Fruit fly (Drosophila melanogaster) whole organism, embryonic: Measurements from ENCODE around the gene RpL34b.

Experiments
- BtbVII ChIP-seq: fragments of 200-800 bp; sonication (Bioruptor generic); optimal IDR thresholded peaks from 3 replicates; lab custom pipeline; 2017; ENCODE audit warnings: missing biosample characterization, mild to moderate bottlenecking, missing genetic modification characterization
- CG10431 ChIP-seq: fragments of 200-800 bp; sonication (Bioruptor generic); optimal IDR thresholded peaks from 3 replicates; lab custom pipeline; 2018; ENCODE audit warnings: missing biosample characterization, mild to moderate bottlenecking, missing genetic modification characterization
- CG10959 ChIP-seq: fragments of 200-800 bp; sonication (Bioruptor generic); IDR thresholded peaks from 2 replicates; pipeline ENCODE4 v1.3.6; 2022; ENCODE audit warnings: missing biosample characterization, missing genetic modification characterization
- CG11560 ChIP-seq: fragments of 200-800 bp; sonication (Bioruptor generic); IDR thresholded peaks from 3 replicates; pipeline ENCODE4 v1.3.6; 2022; ENCODE audit warnings: missing biosample characterization, missing genetic modification characterization
- CG13287 ChIP-seq: fragments of 200-800 bp; sonication (Bioruptor generic); IDR thresholded peaks from 2 replicates; pipeline ENCODE4 v1.3.6; 2022; ENCODE audit warnings: missing biosample characterization, missing genetic modification characterization; ENCODE audit not compliant: partially characterized antibody
- CG14860 ChIP-seq: fragments of 200-800 bp; sonication (Bioruptor generic); IDR thresholded peaks from 3 replicates; pipeline ENCODE4 v1.3.6; 2022; ENCODE audit warnings: missing biosample characterization, missing genetic modification characterization; ENCODE audit not compliant: partially characterized antibody
- CG15269 ChIP-seq: fragments of 200-800 bp; sonication (Bioruptor generic); optimal IDR thresholded peaks from 2 replicates; lab custom pipeline; 2018; ENCODE audit warnings: missing biosample characterization, mild to moderate bottlenecking, missing genetic modification characterization, moderate library complexity
- CG15514 ChIP-seq: fragments of 200-800 bp; sonication (Bioruptor generic); optimal IDR thresholded peaks from 3 replicates; lab custom pipeline; 2017; ENCODE audit warnings: missing biosample characterization, missing genetic modification characterization, mild to moderate bottlenecking, moderate library complexity, missing genetic modification reagents
- CG17328 ChIP-seq: fragments of 200-800 bp; sonication (Bioruptor generic); IDR thresholded peaks from 2 replicates; pipeline ENCODE4 v1.3.6; 2022; ENCODE audit warnings: missing biosample characterization, missing genetic modification characterization
- CG1832 ChIP-seq: fragments of 200-800 bp; sonication (Bioruptor generic); optimal IDR thresholded peaks from 2 replicates; lab custom pipeline; 2017; ENCODE audit warnings: missing biosample characterization, mild to moderate bottlenecking, missing genetic modification characterization, inconsistent platforms
- CG18619 ChIP-seq: fragments of 200-800 bp; sonication (Bioruptor generic); optimal IDR thresholded peaks from 3 replicates; lab custom pipeline; 2017; ENCODE audit warnings: missing biosample characterization, mild to moderate bottlenecking, missing genetic modification characterization
- CG30020 ChIP-seq: fragments of 200-800 bp; optimal IDR thresholded peaks from 2 replicates; lab custom pipeline; 2019; ENCODE audit warnings: missing biosample characterization, mild to moderate bottlenecking, missing genetic modification characterization, moderate library complexity
- CG31365 ChIP-seq: fragments of 200-800 bp; sonication (Bioruptor generic); optimal IDR thresholded peaks from 2 replicates; lab custom pipeline; 2018; ENCODE audit warnings: missing biosample characterization, mild to moderate bottlenecking, missing genetic modification characterization
- CG31441 ChIP-seq: fragments of 200-800 bp; sonication (Bioruptor generic); IDR thresholded peaks from 2 replicates; pipeline ENCODE4 v1.3.6; 2022; ENCODE audit warnings: missing biosample characterization, missing genetic modification characterization
- CG34224 ChIP-seq: fragments of 200-800 bp; sonication (Bioruptor generic); IDR thresholded peaks from 3 replicates; pipeline ENCODE4 v1.3.6; 2022; ENCODE audit warnings: missing biosample characterization, missing genetic modification characterization; ENCODE audit not compliant: partially characterized antibody
- CG4282 ChIP-seq: fragments of 200-800 bp; sonication (Bioruptor generic); optimal IDR thresholded peaks from 2 replicates; lab custom pipeline; 2016; ENCODE audit warnings: missing biosample characterization, missing genetic modification characterization
- CG43689 ChIP-seq: fragments of 200-800 bp; sonication (Bioruptor generic); IDR thresholded peaks from 2 replicates; pipeline ENCODE4 v1.3.6; 2022; ENCODE audit warnings: missing biosample characterization, missing genetic modification characterization
- CG5180 ChIP-seq: fragments of 200-800 bp; sonication (Bioruptor generic); optimal IDR thresholded peaks from 3 replicates; lab custom pipeline; 2017; ENCODE audit warnings: missing biosample characterization, missing genetic modification characterization, mild to moderate bottlenecking, moderate library complexity, missing genetic modification reagents
- CG5953 ChIP-seq: fragments of 200-800 bp; sonication (Bioruptor generic); IDR thresholded peaks from 2 replicates; pipeline ENCODE4 v1.3.6; 2022; ENCODE audit warnings: missing biosample characterization, missing genetic modification characterization
- CG6254 ChIP-seq: fragments of 200-800 bp; sonication (Bioruptor generic); optimal IDR thresholded peaks from 3 replicates; lab custom pipeline; 2017; ENCODE audit warnings: mild to moderate bottlenecking, missing biosample characterization, missing genetic modification reagents, missing genetic modification characterization
- CG7839 ChIP-seq: fragments of 200-800 bp; sonication (Bioruptor generic); optimal IDR thresholded peaks from 3 replicates; lab custom pipeline; 2018; ENCODE audit warnings: missing biosample characterization, mild to moderate bottlenecking, missing genetic modification characterization, moderate library complexity
- CG8478 ChIP-seq: fragments of >200 bp; optimal IDR thresholded peaks from 2 replicates; lab custom pipeline; 2018
- D19A ChIP-seq: fragments of 200-800 bp; optimal IDR thresholded peaks from 3 replicates; lab custom pipeline; 2019; ENCODE audit warnings: missing biosample characterization, mild to moderate bottlenecking, missing genetic modification characterization, moderate library complexity
- HHEX ChIP-seq: fragments of 200-800 bp; sonication (Bioruptor generic); optimal IDR thresholded peaks from 3 replicates; lab custom pipeline; 2017; ENCODE audit warnings: missing biosample characterization, mild to moderate bottlenecking, missing genetic modification characterization, missing genetic modification reagents
- Hand ChIP-seq: fragments of 200-800 bp; sonication (Bioruptor generic); optimal IDR thresholded peaks from 2 replicates; lab custom pipeline; 2017; ENCODE audit warnings: mild to moderate bottlenecking, missing biosample characterization, missing genetic modification reagents, missing genetic modification characterization
- Hmx ChIP-seq: fragments of 200-800 bp; sonication (Bioruptor generic); optimal IDR thresholded peaks from 2 replicates; lab custom pipeline; 2016; ENCODE audit warnings: missing biosample characterization, missing genetic modification characterization
- Max ChIP-seq: fragments of 200-800 bp; sonication (Bioruptor generic); optimal IDR thresholded peaks from 2 replicates; lab custom pipeline; 2016; ENCODE audit warnings: missing biosample characterization, mild to moderate bottlenecking, missing genetic modification characterization
- NfI ChIP-seq: fragments of 200-800 bp; sonication (Bioruptor generic); optimal IDR thresholded peaks from 3 replicates; lab custom pipeline; 2018; ENCODE audit warnings: missing biosample characterization, mild to moderate bottlenecking, missing genetic modification characterization, moderate library complexity
- Ptx1 ChIP-seq: fragments of 200-800 bp; sonication (Bioruptor generic); IDR thresholded peaks from 2 replicates; pipeline ENCODE4 v1.3.6; 2022; ENCODE audit warnings: missing biosample characterization, missing genetic modification characterization
- Side ChIP-seq: fragments of 200-800 bp; sonication (Bioruptor generic); optimal IDR thresholded peaks from 2 replicates; lab custom pipeline; 2016; ENCODE audit warnings: missing biosample characterization, missing genetic modification characterization
- Sry-β ChIP-seq: fragments of 200-800 bp; sonication (Bioruptor generic); optimal IDR thresholded peaks from 2 replicates; lab custom pipeline; 2018; ENCODE audit warnings: missing biosample characterization, mild to moderate bottlenecking, missing genetic modification characterization, moderate library complexity
- Sry-δ ChIP-seq: fragments of 200-800 bp; sonication (Bioruptor generic); optimal IDR thresholded peaks from 2 replicates; lab custom pipeline; 2016; ENCODE audit warnings: missing biosample characterization, missing genetic modification characterization
- corto ChIP-seq: fragments of 200-800 bp; sonication (Bioruptor generic); optimal IDR thresholded peaks from 2 replicates; lab custom pipeline; 2016; ENCODE audit warnings: missing biosample characterization, mild to moderate bottlenecking, missing genetic modification characterization, moderate library complexity
- crc ChIP-seq: fragments of 200-800 bp; sonication (Bioruptor generic); optimal IDR thresholded peaks from 2 replicates; lab custom pipeline; 2016; ENCODE audit warnings: missing biosample characterization, missing genetic modification characterization
- croc ChIP-seq: fragments of 200-800 bp; sonication (Bioruptor generic); conservative IDR thresholded peaks from 3 replicates; pipeline ENCODE4 v1.3.6; 2022; ENCODE audit warnings: missing biosample characterization, missing genetic modification characterization
- dysf ChIP-seq: fragments of 200-800 bp; sonication (Bioruptor generic); IDR thresholded peaks from 3 replicates; pipeline ENCODE4 v1.3.6; 2022; ENCODE audit warnings: missing biosample characterization, missing genetic modification characterization
- en ChIP-seq: fragments of 200-800 bp; sonication (Bioruptor generic); optimal IDR thresholded peaks from 2 replicates; lab custom pipeline; 2016; ENCODE audit warnings: missing biosample characterization, missing genetic modification characterization
- exex ChIP-seq: fragments of 200-800 bp; sonication (Bioruptor generic); optimal IDR thresholded peaks from 4 replicates; lab custom pipeline; 2018; ENCODE audit warnings: missing biosample characterization, mild to moderate bottlenecking, missing genetic modification characterization, moderate library complexity
- hth ChIP-seq: fragments of >200 bp; optimal IDR thresholded peaks from 2 replicates; lab custom pipeline; 2017; ENCODE audit warnings: inconsistent platforms
- insv ChIP-seq, 2 experiments: fragments of 200-800 bp; sonication (Bioruptor generic); optimal IDR thresholded peaks; 3 replicates each; lab custom pipeline; 2016 to 2018; ENCODE audit warnings: missing biosample characterization in 2 of 2, missing genetic modification characterization in 2 of 2
- lola ChIP-seq, 3 experiments: fragments of >200 bp in 2 of 3; fragments of 200-800 bp in 1 of 3; sonication (Bioruptor generic) in 1 of 3; optimal IDR thresholded peaks; 2 replicates each; lab custom pipeline; 2017 to 2019; ENCODE audit warnings: missing biosample characterization in 3 of 3, missing genetic modification characterization in 3 of 3, mild to moderate bottlenecking in 1 of 3, moderate library complexity in 1 of 3
- mld ChIP-seq: fragments of 200-800 bp; sonication (Bioruptor generic); IDR thresholded peaks from 3 replicates; pipeline ENCODE4 v1.3.6; 2022; ENCODE audit warnings: missing biosample characterization, missing genetic modification characterization; ENCODE audit not compliant: partially characterized antibody
- odd ChIP-seq: fragments of 200-800 bp; sonication (Bioruptor generic); optimal IDR thresholded peaks from 2 replicates; lab custom pipeline; 2017; ENCODE audit warnings: missing biosample characterization, mild to moderate bottlenecking, missing genetic modification characterization
- org-1 ChIP-seq: fragments of 200-800 bp; sonication (Bioruptor generic); optimal IDR thresholded peaks from 2 replicates; lab custom pipeline; 2017; ENCODE audit warnings: missing biosample characterization, missing genetic modification characterization
- run ChIP-seq: fragments of 200-800 bp; sonication (Bioruptor generic); optimal IDR thresholded peaks from 3 replicates; lab custom pipeline; 2018; ENCODE audit warnings: missing biosample characterization, mild to moderate bottlenecking, missing genetic modification characterization
- vfl ChIP-seq: fragments of 200-800 bp; sonication (Bioruptor generic); optimal IDR thresholded peaks from 2 replicates; lab custom pipeline; 2016; ENCODE audit warnings: missing biosample characterization, missing genetic modification characterization
- zf30C ChIP-seq: fragments of 200-800 bp; sonication (Bioruptor generic); optimal IDR thresholded peaks from 3 replicates; lab custom pipeline; 2018; ENCODE audit warnings: missing biosample characterization, mild to moderate bottlenecking, missing genetic modification characterization

The RpL34b gene

DNA sequence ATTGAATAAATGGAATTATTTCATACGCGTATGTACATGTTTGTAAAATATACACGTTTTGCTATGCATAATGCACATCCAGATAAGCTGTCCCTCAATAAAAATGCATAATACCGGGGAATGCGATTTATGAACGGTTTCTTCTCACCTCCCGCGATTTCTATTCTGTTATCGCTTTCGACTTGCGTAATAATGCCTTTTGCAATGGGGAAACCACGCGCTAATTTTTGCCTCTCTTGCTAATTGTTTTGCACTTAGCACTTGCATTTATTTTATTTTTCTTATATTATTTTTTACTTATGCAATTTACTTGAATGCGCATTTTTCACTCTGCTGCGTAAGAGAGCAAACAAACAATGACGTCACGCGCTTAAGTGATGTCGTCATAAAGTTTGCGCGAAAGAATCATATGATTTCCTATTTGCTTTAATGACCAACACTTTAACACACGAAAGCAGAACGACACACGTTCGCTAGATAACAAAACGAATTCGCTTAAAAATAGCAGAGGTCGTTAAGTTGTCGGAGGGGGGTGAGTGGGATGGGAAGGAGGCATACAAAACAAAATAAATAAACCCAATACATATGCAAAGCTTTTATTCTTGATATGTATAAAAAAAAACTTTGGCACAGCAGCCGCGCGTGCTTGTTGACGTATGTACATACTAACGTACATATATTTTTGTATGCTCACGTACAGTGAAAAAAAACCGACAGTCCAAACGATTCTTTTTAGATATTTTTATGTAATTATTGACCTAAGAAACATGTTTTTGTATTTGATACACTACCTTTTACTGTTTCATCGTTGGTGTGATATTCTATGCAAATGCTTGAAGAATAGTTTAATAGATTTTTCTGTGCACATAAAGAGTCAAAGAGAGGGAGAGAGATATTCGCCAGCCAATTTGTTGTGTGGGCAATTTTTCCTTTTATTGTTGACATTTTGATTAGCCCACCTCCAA lies 49.3 kb downstream of the RpL34b start (continued):
- TF ChIP-seq en (GFP tag; lab: Kevin White, UChicago) (peak; percentile 65), CG7839 (tag; lab: Kevin White, UChicago) (peak; percentile 74), CG5953 (GFP tag; lab: Robert Waterston, UW) (no peak), Hand (GFP tag; lab: Kevin White, UChicago) (peak; percentile 55), insv (GFP tag; optimal IDR thresholded peaks at IDR 0.05; lab: Kevin White, UChicago) (no peak), CG5180 (peak; percentile 23), CG14860 (no peak), run (tag; lab: Kevin White, UChicago) (no peak), corto (GFP tag; lab: Kevin White, UChicago) (no peak), CG1832 (no peak), CG17328 (GFP tag; lab: Robert Waterston, UW) (no peak), HHEX (GFP tag; lab: Kevin White, UChicago) (peak; percentile 63), Max (GFP tag; lab: Kevin White, UChicago) (peak; percentile 39), CG13287 (GFP tag; lab: Robert Waterston, UW) (no peak), CG11560 (tag; lab: Robert Waterston, UW) (no peak), Side (GFP tag; lab: Kevin White, UChicago) (peak; percentile 20), Hmx (GFP tag; lab: Kevin White, UChicago) (no peak), Sry-δ (GFP tag; lab: Kevin White, UChicago) (peak; percentile 16), mld (no peak), CG30020 (tag; lab: Kevin White, UChicago) (no peak), lola (GFP tag; optimal IDR thresholded peaks at IDR 0.05; lab: Kevin White, UChicago) (no peak), CG4282 (GFP tag; lab: Kevin White, UChicago) (no peak), org-1 (peak; percentile 36), exex (tag; lab: Kevin White, UChicago) (peak; percentile 63), vfl (GFP tag; lab: Kevin White, UChicago) (no peak), hth (lab: Kevin White, UChicago) (no peak), Sry-β (GFP tag; lab: Kevin White, UChicago) (no peak), CG15269 (tag; lab: Kevin White, UChicago) (peak; percentile 73), BtbVII (GFP tag; lab: Kevin White, UChicago) (peak; percentile 82), CG8478 (no peak), CG34224 (GFP tag; lab: Robert Waterston, UW) (no peak), CG31441 (GFP tag; lab: Robert Waterston, UW) (no peak), odd (GFP tag; lab: Kevin White, UChicago) (peak; percentile 13), CG10431 (GFP tag; lab: Kevin White, UChicago) (no peak), NfI (GFP tag; lab: Kevin White, UChicago) (peak; percentile 50), CG6254 (GFP tag; lab: Kevin White, UChicago) (no peak), CG31365 (tag; lab: Kevin White, UChicago) (no peak), Ptx1 (GFP tag; lab: Robert Waterston, UW) (0 out of 2 replicates have a peak, but pooled peaks have one; percentile 22), CG15514 (GFP tag; lab: Kevin White, UChicago) (peak; percentile 76), dysf (GFP tag; lab: Robert Waterston, UW) (no peak), CG18619 (GFP tag; lab: Kevin White, UChicago) (peak; percentile 45), croc (GFP tag; lab: Robert Waterston, UW) (no peak), CG10959 (GFP tag; lab: Robert Waterston, UW) (no peak), CG43689 (GFP tag; lab: Robert Waterston, UW) (no peak), zf30C (GFP tag; lab: Kevin White, UChicago) (peak; percentile 66), D19A (tag; lab: Kevin White, UChicago) (peak; percentile 63), crc (GFP tag; lab: Kevin White, UChicago) (peak; percentile 70)
